Worm (Caenorhabditis elegans) whole organism, L3 larva: ENCODE measurements around the gene F19B10.4.
A peak's percentile ranks its signal among the peaks of the same experiment; 100 is the strongest.

Experiments used
- R02D3.7 ChIP-seq: fragments of 150-350 bp; optimal IDR thresholded peaks from 2 replicates; lab custom pipeline; 2014; ENCODE audit warnings: missing biosample characterization, missing genetic modification characterization
- aly-2 ChIP-seq: fragments of 150-350 bp; optimal IDR thresholded peaks from 2 replicates; lab custom pipeline; 2014; ENCODE audit warnings: missing biosample characterization, missing genetic modification characterization
- ama-1 ChIP-seq: fragments of 150-350 bp; optimal IDR thresholded peaks from 2 replicates; lab custom pipeline; 2018
- ceh-16 ChIP-seq: sonication (generic microtip); optimal IDR thresholded peaks from 2 replicates; lab custom pipeline; 2017; ENCODE audit warnings: missing biosample characterization, missing genetic modification characterization
- ceh-82 ChIP-seq: fragments of 150-350 bp; optimal IDR thresholded peaks from 2 replicates; lab custom pipeline; 2014; ENCODE audit warnings: missing biosample characterization, missing genetic modification characterization
- ceh-9 ChIP-seq: sonication (generic microtip); optimal IDR thresholded peaks from 2 replicates; lab custom pipeline; 2018; ENCODE audit warnings: missing biosample characterization, missing genetic modification characterization
- daf-12 ChIP-seq: fragments of 150-350 bp; optimal IDR thresholded peaks from 2 replicates; lab custom pipeline; 2014; ENCODE audit warnings: missing biosample characterization, missing genetic modification reagents, missing genetic modification characterization
- egl-5 ChIP-seq: fragments of 150-350 bp; optimal IDR thresholded peaks from 2 replicates; lab custom pipeline; 2017; ENCODE audit warnings: missing biosample characterization, missing genetic modification reagents, missing genetic modification characterization, inconsistent platforms
- elt-1 ChIP-seq: fragments of 150-350 bp; optimal IDR thresholded peaks from 2 replicates; lab custom pipeline; 2014; ENCODE audit warnings: missing biosample characterization, missing genetic modification characterization
- elt-2 ChIP-seq: sonication (generic microtip); optimal IDR thresholded peaks from 2 replicates; lab custom pipeline; 2016; ENCODE audit warnings: missing genetic modification reagents, mild to moderate bottlenecking, missing genetic modification characterization, missing compliant biosample characterization
- elt-3 ChIP-seq, 3 experiments: fragments of 150-350 bp in 1 of 3; sonication (generic microtip) in 2 of 3; optimal IDR thresholded peaks; 2 replicates in 2 of 3; 4 replicates in 1 of 3; lab custom pipeline; 2014 to 2017; ENCODE audit warnings: missing biosample characterization in 3 of 3, missing genetic modification characterization in 3 of 3
- eor-1 ChIP-seq, 2 experiments: fragments of 150-350 bp; optimal IDR thresholded peaks; 2 replicates each; lab custom pipeline; 2014 to 2018; ENCODE audit warnings: missing biosample characterization in 2 of 2, missing genetic modification characterization in 2 of 2
- fkh-10 ChIP-seq: sonication (generic microtip); optimal IDR thresholded peaks from 2 replicates; lab custom pipeline; 2017; ENCODE audit warnings: missing biosample characterization, missing genetic modification reagents, missing genetic modification characterization
- fkh-2 ChIP-seq: fragments of 150-350 bp; optimal IDR thresholded peaks from 2 replicates; lab custom pipeline; 2014; ENCODE audit warnings: missing biosample characterization, missing genetic modification reagents, missing genetic modification characterization
- fos-1 ChIP-seq: fragments of 150-350 bp; optimal IDR thresholded peaks from 2 replicates; lab custom pipeline; 2014; ENCODE audit warnings: missing biosample characterization, missing genetic modification characterization
- jun-1 ChIP-seq: fragments of 150-350 bp; optimal IDR thresholded peaks from 2 replicates; lab custom pipeline; 2014; ENCODE audit warnings: missing biosample characterization, missing genetic modification reagents, missing genetic modification characterization
- lin-15B ChIP-seq: fragments of 150-350 bp; optimal IDR thresholded peaks from 2 replicates; lab custom pipeline; 2014; ENCODE audit warnings: missing biosample characterization, missing genetic modification characterization
- lin-39 ChIP-seq: fragments of 150-350 bp; optimal IDR thresholded peaks from 2 replicates; lab custom pipeline; 2018; ENCODE audit warnings: missing biosample characterization, missing genetic modification reagents, missing genetic modification characterization
- lsy-12 ChIP-seq: sonication (generic microtip); optimal IDR thresholded peaks from 2 replicates; lab custom pipeline; 2016; ENCODE audit warnings: mild to moderate bottlenecking, missing genetic modification characterization, missing compliant biosample characterization
- mdl-1 ChIP-seq: fragments of 150-350 bp; optimal IDR thresholded peaks from 2 replicates; lab custom pipeline; 2014; ENCODE audit warnings: missing biosample characterization, missing genetic modification characterization
- nfya-1 ChIP-seq: sonication (generic microtip); optimal IDR thresholded peaks from 2 replicates; lab custom pipeline; 2017; ENCODE audit warnings: missing genetic modification characterization, mild to moderate bottlenecking, missing compliant biosample characterization, antibody characterized with exemption, moderate library complexity; ENCODE audit not compliant: insufficient read depth
- nhr-11 ChIP-seq: fragments of 150-350 bp; optimal IDR thresholded peaks from 2 replicates; lab custom pipeline; 2014; ENCODE audit warnings: missing biosample characterization, missing genetic modification characterization
- nhr-12 ChIP-seq: fragments of 150-350 bp; optimal IDR thresholded peaks from 2 replicates; lab custom pipeline; 2014; ENCODE audit warnings: missing biosample characterization, missing genetic modification characterization
- nhr-23 ChIP-seq: fragments of 150-350 bp; optimal IDR thresholded peaks from 2 replicates; lab custom pipeline; 2014; ENCODE audit warnings: missing biosample characterization, missing genetic modification reagents, missing genetic modification characterization
- nhr-237 ChIP-seq: fragments of 150-350 bp; optimal IDR thresholded peaks from 2 replicates; lab custom pipeline; 2014; ENCODE audit warnings: missing biosample characterization, missing genetic modification characterization
- nhr-25 ChIP-seq: sonication (generic microtip); optimal IDR thresholded peaks from 2 replicates; lab custom pipeline; 2017; ENCODE audit warnings: missing biosample characterization, missing genetic modification characterization
- nhr-43 ChIP-seq: sonication (generic microtip); optimal IDR thresholded peaks from 2 replicates; lab custom pipeline; 2016; ENCODE audit warnings: mild to moderate bottlenecking, missing genetic modification characterization, missing compliant biosample characterization; ENCODE audit not compliant: poor library complexity, severe bottlenecking
- nhr-67 ChIP-seq: fragments of 150-350 bp; optimal IDR thresholded peaks from 2 replicates; lab custom pipeline; 2014; ENCODE audit warnings: missing biosample characterization, missing genetic modification characterization
- nhr-77 ChIP-seq: fragments of 150-350 bp; optimal IDR thresholded peaks from 2 replicates; lab custom pipeline; 2014; ENCODE audit warnings: missing biosample characterization, missing genetic modification characterization
- pha-4 ChIP-seq: fragments of 150-350 bp; optimal IDR thresholded peaks from 2 replicates; lab custom pipeline; 2014; ENCODE audit warnings: missing biosample characterization, missing genetic modification reagents, missing genetic modification characterization
- pqm-1 ChIP-seq: fragments of 150-350 bp; optimal IDR thresholded peaks from 2 replicates; lab custom pipeline; 2017; ENCODE audit warnings: missing biosample characterization, missing genetic modification characterization, inconsistent platforms
- sea-2 ChIP-seq: fragments of 150-350 bp; sonication (generic microtip); optimal IDR thresholded peaks from 4 replicates; lab custom pipeline; 2014; ENCODE audit warnings: missing biosample characterization, missing genetic modification reagents, missing genetic modification characterization
- snpc-4 ChIP-seq: fragments of 150-350 bp; optimal IDR thresholded peaks from 2 replicates; lab custom pipeline; 2014; ENCODE audit warnings: missing biosample characterization, missing genetic modification characterization
- tbx-2 ChIP-seq: sonication (generic microtip); optimal IDR thresholded peaks from 2 replicates; lab custom pipeline; 2016; ENCODE audit warnings: mild to moderate bottlenecking, missing genetic modification characterization, missing compliant biosample characterization
- unc-62 ChIP-seq: fragments of 150-350 bp; sonication (generic microtip); optimal IDR thresholded peaks from 4 replicates; lab custom pipeline; 2014; ENCODE audit warnings: missing biosample characterization, missing genetic modification reagents, missing genetic modification characterization
- zag-1 ChIP-seq: fragments of 150-350 bp; optimal IDR thresholded peaks from 2 replicates; lab custom pipeline; 2014; ENCODE audit warnings: missing biosample characterization, missing genetic modification characterization
- ztf-11 ChIP-seq: fragments of 150-350 bp; optimal IDR thresholded peaks from 2 replicates; lab custom pipeline; 2014; ENCODE audit warnings: missing biosample characterization, missing genetic modification characterization
- ztf-4 ChIP-seq: fragments of 150-350 bp; optimal IDR thresholded peaks from 2 replicates; lab custom pipeline; 2014; ENCODE audit warnings: missing biosample characterization, missing genetic modification characterization

F19B10.4 gene

DNA sequence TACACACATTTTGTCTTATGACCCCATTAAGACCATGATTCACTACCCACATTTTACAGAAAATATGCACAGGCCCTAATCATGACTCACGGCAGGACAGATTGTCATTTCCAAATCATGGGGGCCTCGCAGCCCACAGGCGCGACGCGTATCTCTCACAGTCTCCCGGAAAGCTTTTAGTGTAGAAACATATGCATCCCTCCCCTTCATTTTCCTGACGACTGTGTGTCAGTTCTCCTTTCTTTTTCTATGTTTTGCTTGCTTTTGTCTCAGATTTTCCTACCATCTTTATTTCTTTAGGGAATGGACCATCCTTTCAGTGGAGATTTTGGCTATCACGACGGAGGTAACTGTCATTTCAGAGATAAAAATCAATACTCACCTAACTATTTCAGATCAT lies 18.7 kb upstream of the F19B10.4 start, which contains the start of gene M151.1:
Gene M151.1, plus strand, starts transcription at position 301 of the 400 bp plus-strand sequence.
- TF ChIP-seq snpc-4 (tag; lab: Kevin White, UChicago) (no peak), jun-1 (tag; lab: Kevin White, UChicago) (no peak)

DNA sequence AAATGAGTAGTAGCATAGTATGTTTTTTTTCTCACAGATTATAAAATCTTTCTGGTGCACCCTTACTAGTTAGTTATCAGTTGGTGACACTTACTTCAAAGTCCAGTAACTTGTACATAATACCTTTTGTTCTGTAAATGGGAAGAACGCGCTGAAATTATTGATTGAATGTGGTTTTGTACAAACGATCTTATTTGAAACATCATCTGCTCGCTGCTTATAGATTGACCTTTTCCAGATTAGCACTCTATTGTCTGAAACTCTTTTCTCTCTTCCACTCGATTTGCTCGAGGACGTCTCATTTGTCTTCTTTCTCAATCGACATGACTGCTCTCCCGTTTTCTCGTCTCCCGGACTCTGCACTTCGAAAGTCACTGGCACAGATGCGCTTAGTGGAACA lies 12.8 kb upstream of the F19B10.4 start, which contains the start of gene fbxb-33:
Gene fbxb-33, plus strand, starts transcription at position 301 of the 400 bp plus-strand sequence.
- no peak for TF ChIP-seq nfya-1 (tag; lab: Kevin White, UChicago)
- no peak for TF ChIP-seq elt-3 (tag; optimal IDR thresholded peaks at IDR 0.05; lab: Kevin White, UChicago)
- no peak for TF ChIP-seq ceh-82 (tag; lab: Kevin White, UChicago)
- no peak for TF ChIP-seq lin-39
- TF ChIP-seq R02D3.7 (tag; lab: Kevin White, UChicago), result no peak
- no peak for TF ChIP-seq fkh-2 (tag; lab: Kevin White, UChicago)
- no peak for TF ChIP-seq pha-4 (tag; lab: Kevin White, UChicago)
- TF ChIP-seq lsy-12, result no peak
- TF ChIP-seq nhr-43, result no peak
- no peak for TF ChIP-seq ama-1
- TF ChIP-seq ceh-16 (tag; lab: Kevin White, UChicago), result no peak
- TF ChIP-seq elt-1 (tag; lab: Kevin White, UChicago), result no peak
- no peak for TF ChIP-seq snpc-4 (tag; lab: Kevin White, UChicago)
- no peak for TF ChIP-seq zag-1
- no peak for TF ChIP-seq fos-1 (tag; lab: Kevin White, UChicago)
- TF ChIP-seq, all 47 proteins: peak for 0

DNA sequence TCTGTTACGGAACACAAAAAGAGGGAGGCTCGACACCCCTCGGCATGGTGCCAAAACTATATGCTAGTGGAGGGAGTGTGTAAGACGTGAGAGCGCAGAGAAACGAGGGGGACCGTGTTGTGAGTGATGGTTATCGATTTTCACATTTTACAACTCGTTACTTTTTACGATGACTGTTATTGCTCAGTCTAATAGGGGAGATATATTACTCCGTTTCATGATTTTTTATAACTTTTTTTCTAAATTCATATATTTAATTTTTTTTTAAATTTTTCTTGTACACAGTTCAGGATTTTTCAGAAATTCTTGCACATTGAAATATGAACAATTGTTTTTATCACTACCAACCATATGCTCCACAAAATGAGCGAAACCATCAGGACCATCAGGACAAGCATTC lies 4.5 kb upstream of the F19B10.4 start, which contains the start of gene F19B10.5:
Gene F19B10.5, plus strand, starts transcription at position 301 of the 400 bp plus-strand sequence.
- TF ChIP-seq nhr-25 (tag; lab: Kevin White, UChicago) (no peak), nhr-237 (tag; lab: Kevin White, UChicago) (no peak), nhr-43 (no peak)
- TF ChIP-seq, all 47 proteins: peak for 0

DNA sequence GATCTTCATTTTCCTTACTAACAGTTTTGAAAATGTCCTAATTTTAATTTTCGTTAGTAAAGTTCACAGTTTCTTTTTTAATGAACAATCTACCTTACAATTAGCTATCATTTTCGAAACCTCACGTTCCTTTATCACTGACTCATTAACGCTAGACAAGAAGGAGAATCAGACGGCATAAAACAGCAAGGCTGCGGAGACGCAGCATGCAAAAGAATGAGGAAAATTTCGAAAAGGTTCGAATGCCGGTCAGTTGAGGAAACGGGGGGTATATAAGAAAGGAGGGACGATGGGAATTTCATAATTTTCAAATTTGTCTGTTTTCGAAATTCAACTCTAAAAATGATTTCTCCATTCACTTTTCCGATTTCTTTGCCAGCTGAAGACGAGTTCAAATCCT lies 2.1 kb downstream of the F19B10.4 start, which contains the start of gene F19B10.13:
Gene F19B10.13, plus strand, starts transcription at position 343 of the 400 bp plus-strand sequence.
- TF ChIP-seq nfya-1 (tag; lab: Kevin White, UChicago) (peak; percentile 14), nhr-23 (no peak), elt-1 (tag; lab: Kevin White, UChicago) (no peak), aly-2 (tag; lab: Kevin White, UChicago) (no peak), elt-3 (tag; optimal IDR thresholded peaks at IDR 0.05; lab: Kevin White, UChicago) (peak in 1 of 3 experiments; percentile 41), ztf-11 (tag; lab: Kevin White, UChicago) (no peak), ztf-4 (no peak), mdl-1 (tag; lab: Kevin White, UChicago) (no peak), nhr-237 (tag; lab: Kevin White, UChicago) (no peak), R02D3.7 (tag; lab: Kevin White, UChicago) (no peak), unc-62 (GFP tag; lab: Kevin White, UChicago) (no peak), pqm-1 (tag; lab: Kevin White, UChicago) (peak; percentile 56), nhr-67 (no peak), sea-2 (no peak), ceh-82 (tag; lab: Kevin White, UChicago) (no peak), lin-15B (tag; lab: Kevin White, UChicago) (no peak), fkh-10 (GFP tag; lab: Kevin White, UChicago) (no peak), snpc-4 (tag; lab: Kevin White, UChicago) (no peak), elt-2 (tag; lab: Kevin White, UChicago) (peak; percentile 70), nhr-77 (tag; lab: Kevin White, UChicago) (no peak), jun-1 (tag; lab: Kevin White, UChicago) (no peak), tbx-2 (tag; lab: Kevin White, UChicago) (no peak), nhr-11 (no peak)

DNA sequence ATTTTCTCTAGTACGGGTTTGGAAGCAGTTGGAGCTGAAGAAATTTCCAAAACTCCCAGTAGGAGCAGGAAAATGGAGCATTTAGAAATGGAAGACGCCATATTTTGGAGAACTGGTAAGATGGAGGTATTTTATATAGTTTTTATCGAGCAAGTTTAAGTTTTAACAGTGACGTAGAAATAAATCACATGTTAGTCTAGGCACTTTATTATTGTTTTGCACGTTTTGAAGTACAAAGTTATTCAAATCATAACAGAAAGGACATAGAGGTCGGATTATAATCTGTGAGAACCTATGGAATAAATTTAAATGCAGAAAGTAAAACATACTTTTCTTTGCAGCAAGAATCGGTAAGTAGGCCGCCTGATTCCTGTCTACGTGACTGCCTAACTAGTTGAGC lies 3.9 kb downstream of the F19B10.4 start, which contains the start of gene F19B10.6:
Gene F19B10.6, minus strand, starts transcription at position 101 of the 400 bp plus-strand sequence.
- TF ChIP-seq nhr-12 (tag; lab: Kevin White, UChicago) (no peak), lsy-12 (no peak), unc-62 (GFP tag; lab: Kevin White, UChicago) (no peak), eor-1 (tag; optimal IDR thresholded peaks at IDR 0.05; lab: Kevin White, UChicago) (no peak), egl-5 (tag; lab: Kevin White, UChicago) (no peak), lin-39 (no peak), sea-2 (no peak), mdl-1 (tag; lab: Kevin White, UChicago) (no peak), ceh-9 (tag; lab: Kevin White, UChicago) (no peak), jun-1 (tag; lab: Kevin White, UChicago) (no peak), fos-1 (tag; lab: Kevin White, UChicago) (no peak), nhr-77 (tag; lab: Kevin White, UChicago) (no peak), pqm-1 (tag; lab: Kevin White, UChicago) (no peak), elt-1 (tag; lab: Kevin White, UChicago) (no peak), ztf-11 (tag; lab: Kevin White, UChicago) (no peak), daf-12 (tag; lab: Kevin White, UChicago) (no peak), R02D3.7 (tag; lab: Kevin White, UChicago) (no peak)
